Worm (Caenorhabditis elegans): ENCODE data around the gene lec-4.

The lec-4 gene

DNA sequence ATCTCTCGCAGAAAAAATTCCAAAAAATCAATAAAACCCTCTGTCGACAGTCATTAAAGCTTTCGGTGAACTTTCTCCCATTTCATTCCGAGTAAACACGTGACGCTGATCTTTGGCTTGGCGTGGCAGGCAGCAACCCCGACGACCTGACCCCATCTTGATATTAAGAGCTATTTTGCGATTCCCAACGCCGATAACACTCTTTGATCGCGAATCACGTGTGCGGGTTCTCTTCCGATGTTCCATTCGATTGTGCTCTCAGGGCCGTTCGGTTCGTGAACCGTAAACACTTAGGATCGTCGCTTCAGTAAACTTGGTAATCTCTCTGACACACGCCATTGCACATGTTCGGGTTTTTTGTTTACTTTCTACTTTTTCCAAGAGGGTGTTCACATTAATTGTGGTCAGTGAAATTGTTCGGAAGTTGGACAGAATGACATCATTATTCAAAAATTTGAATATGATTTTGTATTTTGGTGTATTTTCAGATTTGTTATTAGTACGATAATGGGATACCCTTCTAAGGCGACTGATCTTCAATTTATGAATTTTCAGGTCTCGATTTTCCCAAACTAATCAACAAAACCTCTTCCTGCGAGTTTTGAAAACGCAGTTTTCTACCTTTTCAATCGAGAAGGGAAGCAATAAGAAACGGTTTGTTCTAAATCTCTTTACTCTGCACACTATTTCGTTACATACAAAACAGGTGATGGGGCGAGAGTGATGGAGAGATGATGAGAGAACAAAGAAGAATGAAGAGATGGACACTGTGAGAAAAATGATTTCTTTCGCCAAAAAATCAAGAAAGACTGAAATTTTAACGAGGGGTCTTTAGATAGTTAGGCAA, 24.3 kb upstream of the lec-4 start:
- TF ChIP-seq ceh-36 (tag; optimal IDR thresholded peaks at IDR 0.05), result no peak
- no peak for TF ChIP-seq hnd-1 (tag; optimal IDR thresholded peaks at IDR 0.05)
- TF ChIP-seq scrt-1 (GFP tag; IDR thresholded peaks at IDR 0.05), result no peak
- no peak for TF ChIP-seq aly-1 (tag; optimal IDR thresholded peaks at IDR 0.05)
- TF ChIP-seq flt-1 (GFP tag; IDR thresholded peaks at IDR 0.05), result no peak
- TF ChIP-seq hmg-4 (GFP tag; optimal IDR thresholded peaks at IDR 0.05), result no peak
- TF ChIP-seq ceh-13 (GFP tag; optimal IDR thresholded peaks at IDR 0.05), result no peak
- TF ChIP-seq tbx-11 (GFP tag; IDR thresholded peaks at IDR 0.05), result no peak
- TF ChIP-seq tra-4 (tag; optimal IDR thresholded peaks at IDR 0.05), result no peak
- no peak for TF ChIP-seq tbx-37 (GFP tag; conservative IDR thresholded peaks at IDR 0.05)
- TF ChIP-seq F13C5.2 (tag; optimal IDR thresholded peaks at IDR 0.05), result no peak
- TF ChIP-seq hmbx-1 (tag; optimal IDR thresholded peaks at IDR 0.05), result no peak
- TF ChIP-seq ets-7 (tag; optimal IDR thresholded peaks at IDR 0.05), result no peak

DNA sequence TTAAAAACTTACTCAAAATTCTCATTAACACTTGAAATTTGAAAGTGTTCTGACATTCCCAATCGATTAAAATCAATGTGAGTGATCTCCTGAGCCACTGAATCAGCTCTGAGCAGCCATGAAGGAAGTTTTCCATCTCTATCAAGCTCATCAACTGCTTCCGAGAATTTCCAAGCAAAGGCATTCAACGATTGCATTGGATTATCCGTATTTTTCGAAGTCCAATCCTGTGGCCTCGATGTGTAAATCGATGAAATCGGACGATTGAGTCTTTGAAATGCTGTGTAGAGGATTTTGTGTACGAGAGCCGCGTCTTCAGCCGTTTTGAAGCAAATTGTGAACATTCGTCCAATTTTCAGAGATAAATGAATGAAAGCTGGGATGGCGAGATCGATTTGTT, 22.8 kb upstream of the lec-4 start:
- TF ChIP-seq hnd-1 (tag; optimal IDR thresholded peaks at IDR 0.05) (no peak), tbx-11 (GFP tag; IDR thresholded peaks at IDR 0.05) (no peak), tra-4 (tag; optimal IDR thresholded peaks at IDR 0.05) (no peak), B0310.2 (tag; optimal IDR thresholded peaks at IDR 0.05) (no peak), aly-1 (tag; optimal IDR thresholded peaks at IDR 0.05) (no peak)

DNA sequence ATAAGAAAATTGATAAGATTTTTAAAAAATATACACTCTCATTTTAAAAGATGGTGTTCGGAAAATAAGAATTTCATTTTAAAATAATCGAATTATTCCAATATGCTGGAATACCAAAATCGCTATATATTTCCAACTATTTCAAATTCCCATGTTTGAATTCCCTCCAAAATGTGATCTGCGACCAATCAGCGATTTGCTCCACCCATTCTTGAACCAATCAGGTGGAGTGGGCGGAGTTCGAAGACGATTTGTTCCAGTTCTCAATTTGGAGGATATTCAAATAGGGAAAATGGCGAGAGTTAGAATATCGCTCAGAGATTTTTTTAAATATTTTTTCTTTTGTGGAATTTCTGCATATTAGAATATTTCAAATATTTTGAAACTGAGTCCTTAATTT, 17.7 kb upstream of the lec-4 start:
- TF ChIP-seq tra-4 (tag; optimal IDR thresholded peaks at IDR 0.05), result no peak
- TF ChIP-seq flt-1 (GFP tag; IDR thresholded peaks at IDR 0.05), result no peak
- no peak for TF ChIP-seq ama-1 (optimal IDR thresholded peaks at IDR 0.05)
- no peak for TF ChIP-seq aly-1 (tag; optimal IDR thresholded peaks at IDR 0.05)

DNA sequence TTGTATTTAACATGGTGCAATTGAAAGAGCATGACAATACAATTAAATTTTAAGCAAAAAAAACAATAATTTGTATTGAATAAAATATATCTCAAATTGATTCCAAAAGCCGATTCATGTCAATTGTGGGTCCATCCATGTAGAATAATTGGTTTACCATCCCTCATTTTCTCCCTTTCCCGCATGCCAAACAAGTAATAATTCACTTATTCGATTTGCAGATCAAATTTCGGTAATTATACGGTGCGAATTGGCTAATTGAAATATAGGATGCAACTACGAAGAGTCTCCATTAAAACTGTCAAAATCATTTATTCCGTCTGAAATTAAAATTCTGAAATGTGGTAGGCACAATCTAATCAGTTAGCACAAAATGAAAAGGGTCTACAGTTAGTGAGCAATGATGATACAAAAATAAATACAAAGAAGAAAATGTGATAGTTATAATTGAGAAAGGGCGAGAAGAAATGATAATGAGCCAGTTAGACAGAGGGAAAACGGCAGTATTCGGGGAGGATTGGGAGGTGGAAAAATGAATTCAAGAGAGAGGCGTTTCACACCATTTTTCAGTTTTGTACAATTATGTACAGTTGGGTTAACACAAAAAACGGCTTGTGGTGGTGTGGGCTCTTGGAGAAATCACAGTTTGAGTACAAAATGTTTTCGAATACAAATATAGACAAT, 16.7 kb upstream of the lec-4 start:
- TF ChIP-seq pes-1 (GFP tag; IDR thresholded peaks at IDR 0.05), result no peak
- no peak for TF ChIP-seq sea-1 (GFP tag; conservative IDR thresholded peaks at IDR 0.05)
- TF ChIP-seq B0310.2 (tag; optimal IDR thresholded peaks at IDR 0.05), result no peak
- TF ChIP-seq hmbx-1 (tag; optimal IDR thresholded peaks at IDR 0.05), result no peak
- no peak for TF ChIP-seq hmg-4 (GFP tag; optimal IDR thresholded peaks at IDR 0.05)
- TF ChIP-seq ceh-36 (tag; optimal IDR thresholded peaks at IDR 0.05), result no peak
- no peak for TF ChIP-seq scrt-1 (GFP tag; IDR thresholded peaks at IDR 0.05)
- TF ChIP-seq aly-1 (tag; optimal IDR thresholded peaks at IDR 0.05), result no peak
- no peak for TF ChIP-seq tbx-11 (GFP tag; IDR thresholded peaks at IDR 0.05)
- TF ChIP-seq hnd-1 (tag; optimal IDR thresholded peaks at IDR 0.05), result no peak
- TF ChIP-seq F13C5.2 (tag; optimal IDR thresholded peaks at IDR 0.05), result no peak
- TF ChIP-seq tra-4 (tag; optimal IDR thresholded peaks at IDR 0.05), result no peak
- TF ChIP-seq tbx-37 (GFP tag; conservative IDR thresholded peaks at IDR 0.05), result no peak

DNA sequence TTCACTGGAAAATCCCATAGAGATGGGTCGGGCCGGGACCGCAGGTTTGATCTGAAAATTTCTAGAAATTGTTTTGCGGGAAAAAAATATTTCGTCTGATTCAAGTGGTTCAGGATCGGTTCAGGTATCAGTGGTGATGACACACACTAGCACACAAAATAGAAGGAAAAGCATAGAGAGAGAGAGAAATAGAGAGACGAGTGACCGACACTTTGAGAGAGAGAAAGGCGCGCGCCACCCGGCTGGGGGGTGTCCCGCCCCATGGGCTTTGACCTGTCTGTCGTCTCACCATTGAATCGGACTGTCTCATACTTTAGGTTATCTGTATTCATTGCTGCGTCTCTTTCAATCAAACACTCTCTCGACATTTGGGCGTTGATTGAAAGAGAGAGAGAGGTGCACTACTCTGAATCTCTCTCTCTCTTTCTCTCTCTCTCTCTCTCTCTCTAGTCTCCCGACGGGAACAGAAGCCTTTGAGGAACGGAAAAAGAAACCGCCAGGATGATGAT, 13.4 kb upstream of the lec-4 start, which contains the start of gene acy-3:
acy-3 (minus strand) TSS at position 51 of the 509 bp plus-strand sequence.
- TF ChIP-seq sea-1 (GFP tag; conservative IDR thresholded peaks at IDR 0.05) (no peak), flt-1 (GFP tag; IDR thresholded peaks at IDR 0.05) (0 out of 2 replicates have a peak, but pooled peaks have one; percentile 30)

DNA sequence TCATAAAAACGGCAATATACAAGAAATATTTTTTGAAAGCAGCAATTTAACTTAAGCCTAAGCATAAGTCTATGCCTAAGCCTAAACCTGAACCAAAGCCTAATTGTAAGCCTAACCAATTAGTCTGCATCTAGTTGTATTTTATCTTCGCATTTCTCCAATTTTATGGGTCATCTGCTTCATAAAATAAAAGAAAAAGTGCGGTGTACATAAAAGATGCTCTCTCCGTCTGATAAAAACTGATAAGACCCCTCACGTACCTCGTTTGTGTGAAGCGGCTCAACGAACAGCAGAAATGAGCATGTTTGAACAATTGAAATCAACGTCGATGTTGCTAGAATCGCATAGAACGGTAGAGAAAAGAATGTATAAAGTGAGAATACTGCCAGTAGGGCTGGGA, 12.0 kb upstream of the lec-4 start:
- TF ChIP-seq F13C5.2 (tag; optimal IDR thresholded peaks at IDR 0.05) (no peak), ceh-36 (tag; optimal IDR thresholded peaks at IDR 0.05) (no peak), ceh-13 (GFP tag; optimal IDR thresholded peaks at IDR 0.05) (no peak), hmg-4 (GFP tag; optimal IDR thresholded peaks at IDR 0.05) (no peak), ets-7 (tag; optimal IDR thresholded peaks at IDR 0.05) (no peak), hnd-1 (tag; optimal IDR thresholded peaks at IDR 0.05) (no peak), hmbx-1 (tag; optimal IDR thresholded peaks at IDR 0.05) (no peak), ama-1 (optimal IDR thresholded peaks at IDR 0.05) (no peak), B0310.2 (tag; optimal IDR thresholded peaks at IDR 0.05) (no peak), aly-1 (tag; optimal IDR thresholded peaks at IDR 0.05) (no peak), tra-4 (tag; optimal IDR thresholded peaks at IDR 0.05) (no peak), sea-1 (GFP tag; conservative IDR thresholded peaks at IDR 0.05) (no peak), pes-1 (GFP tag; IDR thresholded peaks at IDR 0.05) (no peak), tbx-37 (GFP tag; conservative IDR thresholded peaks at IDR 0.05) (no peak), flt-1 (GFP tag; IDR thresholded peaks at IDR 0.05) (no peak), tbx-11 (GFP tag; IDR thresholded peaks at IDR 0.05) (no peak), scrt-1 (GFP tag; IDR thresholded peaks at IDR 0.05) (no peak)

DNA sequence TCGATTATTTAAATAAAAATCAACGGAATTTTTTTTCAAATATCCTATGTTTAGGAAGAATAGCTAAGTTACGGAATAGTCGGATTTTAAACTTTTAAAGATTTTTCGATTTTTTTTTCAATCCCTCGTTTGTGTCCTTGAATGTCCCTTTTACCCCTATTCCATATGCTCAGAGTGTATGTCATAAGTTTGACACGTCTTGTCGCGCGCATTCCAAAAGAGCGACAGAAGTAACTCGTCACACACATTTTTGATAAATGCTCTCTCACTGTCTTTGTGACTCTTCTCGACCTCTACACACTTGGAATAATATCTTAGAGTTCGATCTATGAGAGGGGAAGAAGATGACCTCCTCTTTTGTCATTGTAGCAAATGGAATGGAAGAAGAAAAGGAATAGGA, 10.8 kb upstream of the lec-4 start:
- no peak for TF ChIP-seq ama-1 (optimal IDR thresholded peaks at IDR 0.05)
- no peak for TF ChIP-seq tra-4 (tag; optimal IDR thresholded peaks at IDR 0.05)
- TF ChIP-seq B0310.2 (tag; optimal IDR thresholded peaks at IDR 0.05), result no peak
- no peak for TF ChIP-seq hmg-4 (GFP tag; optimal IDR thresholded peaks at IDR 0.05)
- no peak for TF ChIP-seq ceh-36 (tag; optimal IDR thresholded peaks at IDR 0.05)
- TF ChIP-seq hnd-1 (tag; optimal IDR thresholded peaks at IDR 0.05), result no peak
- TF ChIP-seq ceh-13 (GFP tag; optimal IDR thresholded peaks at IDR 0.05), result no peak
- no peak for TF ChIP-seq flt-1 (GFP tag; IDR thresholded peaks at IDR 0.05)
- no peak for TF ChIP-seq F13C5.2 (tag; optimal IDR thresholded peaks at IDR 0.05)
- no peak for TF ChIP-seq tbx-11 (GFP tag; IDR thresholded peaks at IDR 0.05)
- no peak for TF ChIP-seq aly-1 (tag; optimal IDR thresholded peaks at IDR 0.05)
- TF ChIP-seq sea-1 (GFP tag; conservative IDR thresholded peaks at IDR 0.05), result no peak
- no peak for TF ChIP-seq hmbx-1 (tag; optimal IDR thresholded peaks at IDR 0.05)
- TF ChIP-seq ets-7 (tag; optimal IDR thresholded peaks at IDR 0.05), result no peak
- no peak for TF ChIP-seq pes-1 (GFP tag; IDR thresholded peaks at IDR 0.05)
- no peak for TF ChIP-seq tbx-37 (GFP tag; conservative IDR thresholded peaks at IDR 0.05)
- TF ChIP-seq scrt-1 (GFP tag; IDR thresholded peaks at IDR 0.05), result no peak

Data from whole organism, early embryonic.